Worm (Caenorhabditis elegans): ENCODE results near the gene F59B2.9.
"Not testable (repeated sequence)": the region's sequence is repeated elsewhere in the genome, so short reads cannot be mapped to it uniquely, and the experiment has no call there.

- not testable (repeated sequence) for TF ChIP-seq ama-1 (optimal IDR thresholded peaks at IDR 0.05); tbx-11 (GFP tag; IDR thresholded peaks at IDR 0.05); ceh-36 (tag; optimal IDR thresholded peaks at IDR 0.05); tra-4 (tag; optimal IDR thresholded peaks at IDR 0.05); hmg-4 (GFP tag; optimal IDR thresholded peaks at IDR 0.05); sea-1 (GFP tag; conservative IDR thresholded peaks at IDR 0.05)
These were observed 6.3 kb downstream of the F59B2.9 start, which contains the start of gene rab-6.1 for ce11 chrIII:9005905-9006372.
